Worm (Caenorhabditis elegans) whole organism, early embryonic: Measurements from ENCODE around the gene F11D5.5.

ENCODE experiments used
- B0310.2 ChIP-seq: sonication (generic microtip); optimal IDR thresholded peaks from 2 replicates; lab custom pipeline; 2016; ENCODE audit warnings: mild to moderate bottlenecking, missing genetic modification characterization, missing compliant biosample characterization
- F13C5.2 ChIP-seq: sonication (generic microtip); optimal IDR thresholded peaks from 2 replicates; lab custom pipeline; 2017; ENCODE audit warnings: mild to moderate bottlenecking, missing genetic modification characterization, inconsistent platforms, missing compliant biosample characterization
- aly-1 ChIP-seq: sonication (generic microtip); optimal IDR thresholded peaks from 2 replicates; lab custom pipeline; 2016; ENCODE audit warnings: missing genetic modification characterization, missing compliant biosample characterization
- ama-1 ChIP-seq: fragments of 150-350 bp; optimal IDR thresholded peaks from 2 replicates; lab custom pipeline; 2014
- ceh-13 ChIP-seq: fragments of 200-800 bp; sonication (Bioruptor generic); optimal IDR thresholded peaks from 2 replicates; lab custom pipeline; 2018; ENCODE audit warnings: mild to moderate bottlenecking, missing genetic modification characterization, missing compliant biosample characterization
- ceh-36 ChIP-seq: sonication (generic microtip); optimal IDR thresholded peaks from 2 replicates; lab custom pipeline; 2016; ENCODE audit warnings: missing genetic modification characterization, inconsistent platforms, missing compliant biosample characterization
- ets-7 ChIP-seq: sonication (generic microtip); optimal IDR thresholded peaks from 2 replicates; lab custom pipeline; 2016; ENCODE audit warnings: missing genotype, missing genetic modification characterization, missing compliant biosample characterization
- flt-1 ChIP-seq: fragments of 200-800 bp; sonication (Bioruptor generic); IDR thresholded peaks from 2 replicates; pipeline ENCODE4 v1.3.6; 2022; ENCODE audit warnings: missing genetic modification characterization, missing compliant biosample characterization
- hmbx-1 ChIP-seq: sonication (generic microtip); optimal IDR thresholded peaks from 2 replicates; lab custom pipeline; 2016; ENCODE audit warnings: mild to moderate bottlenecking, missing genetic modification characterization, missing compliant biosample characterization
- hmg-4 ChIP-seq: fragments of 200-800 bp; sonication (Bioruptor generic); optimal IDR thresholded peaks from 2 replicates; lab custom pipeline; 2018; ENCODE audit warnings: mild to moderate bottlenecking, missing genetic modification characterization, missing compliant biosample characterization
- hnd-1 ChIP-seq: sonication (generic microtip); optimal IDR thresholded peaks from 2 replicates; lab custom pipeline; 2016; ENCODE audit warnings: missing genetic modification characterization, missing compliant biosample characterization
- pes-1 ChIP-seq: fragments of 200-800 bp; sonication (Bioruptor generic); IDR thresholded peaks from 2 replicates; pipeline ENCODE4 v1.3.6; 2022; ENCODE audit warnings: missing genetic modification reagents, missing genetic modification characterization, missing compliant biosample characterization
- scrt-1 ChIP-seq: fragments of 200-800 bp; sonication (Bioruptor generic); IDR thresholded peaks from 2 replicates; pipeline ENCODE4 v1.3.6; 2022; ENCODE audit warnings: missing genetic modification characterization, missing compliant biosample characterization
- sea-1 ChIP-seq: fragments of 200-800 bp; sonication (Bioruptor generic); conservative IDR thresholded peaks from 2 replicates; pipeline ENCODE4 v1.3.6; 2022; ENCODE audit warnings: missing genetic modification characterization, missing compliant biosample characterization
- tbx-11 ChIP-seq: fragments of 200-800 bp; sonication (Bioruptor generic); IDR thresholded peaks from 2 replicates; pipeline ENCODE4 v1.3.6; 2022; ENCODE audit warnings: missing genetic modification characterization, missing compliant biosample characterization
- tbx-37 ChIP-seq: fragments of 200-800 bp; sonication (Bioruptor generic); conservative IDR thresholded peaks from 2 replicates; pipeline ENCODE4 v1.3.6; 2022; ENCODE audit warnings: missing genetic modification reagents, missing genetic modification characterization, missing compliant biosample characterization
- tra-4 ChIP-seq: sonication (generic microtip); optimal IDR thresholded peaks from 2 replicates; lab custom pipeline; 2017; ENCODE audit warnings: missing genetic modification characterization, missing compliant biosample characterization

Gene F11D5.5

DNA sequence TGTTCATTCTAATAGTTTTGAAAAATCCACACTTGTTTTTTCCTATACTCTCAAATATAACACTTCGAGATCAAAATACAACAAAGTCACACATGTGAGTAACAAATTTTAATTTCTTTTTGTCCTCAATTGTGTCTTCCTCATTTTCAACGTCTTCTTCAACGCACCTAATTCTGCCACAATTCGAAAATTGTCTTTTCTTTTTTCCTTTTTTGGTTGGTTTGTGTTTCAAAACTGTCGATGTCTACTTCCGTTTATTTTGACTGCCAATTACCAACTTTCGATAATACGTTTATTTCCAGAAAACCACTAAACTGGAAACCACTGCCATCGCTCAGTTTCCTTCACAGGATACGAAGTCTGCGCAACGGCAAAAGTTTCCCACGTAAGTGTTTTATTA is 31.0 kb downstream of the F11D5.5 start, which contains the start of gene F11D5.1:
Gene F11D5.1, plus strand, starts transcription at position 301 of the 400 bp plus-strand sequence.
- TF ChIP-seq tbx-37 (GFP tag; lab: Robert Waterston, UW) (no peak), B0310.2 (tag; lab: Kevin White, UChicago) (no peak), hmbx-1 (tag; lab: Kevin White, UChicago) (no peak), scrt-1 (GFP tag; lab: Robert Waterston, UW) (no peak), ceh-13 (no peak), F13C5.2 (no peak)

DNA sequence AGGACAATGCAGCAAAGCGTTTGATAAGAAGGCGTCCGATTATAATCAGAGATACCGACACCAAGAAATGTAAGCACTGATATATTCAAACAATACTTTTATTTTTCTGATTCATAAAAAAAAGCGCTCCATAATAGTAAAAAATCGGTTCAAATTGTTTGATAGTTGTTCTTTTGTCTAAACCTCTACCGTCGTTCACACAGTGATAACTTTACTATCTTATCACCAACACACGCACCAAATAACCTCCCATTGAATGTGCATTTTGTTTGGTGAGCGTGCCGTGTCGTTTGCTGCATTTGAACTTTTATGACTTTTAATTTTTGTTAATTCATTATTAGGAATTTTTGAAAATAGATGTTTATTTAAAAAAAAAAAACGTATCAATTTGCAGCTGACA is 32.2 kb downstream of the F11D5.5 start:
- TF ChIP-seq B0310.2 (tag; lab: Kevin White, UChicago) = no peak
- TF ChIP-seq hmg-4 (GFP tag; lab: Kevin White, UChicago) = no peak
- TF ChIP-seq pes-1 (GFP tag; lab: Robert Waterston, UW) = no peak
- no peak for TF ChIP-seq sea-1 (GFP tag; lab: Robert Waterston, UW)
- TF ChIP-seq scrt-1 (GFP tag; lab: Robert Waterston, UW) = no peak
- TF ChIP-seq ets-7 (tag; lab: Kevin White, UChicago) = no peak
- no peak for TF ChIP-seq aly-1
- TF ChIP-seq ceh-13 = no peak
- no peak for TF ChIP-seq ceh-36 (tag; lab: Kevin White, UChicago)
- TF ChIP-seq hmbx-1 (tag; lab: Kevin White, UChicago) = no peak
- TF ChIP-seq ama-1 (lab: Kevin White, UChicago) = no peak
- TF ChIP-seq F13C5.2 = no peak
- no peak for TF ChIP-seq hnd-1 (tag; lab: Kevin White, UChicago)
- TF ChIP-seq flt-1 = no peak
- TF ChIP-seq tra-4 (tag; lab: Kevin White, UChicago) = no peak
- TF ChIP-seq tbx-37 (GFP tag; lab: Robert Waterston, UW) = no peak

DNA sequence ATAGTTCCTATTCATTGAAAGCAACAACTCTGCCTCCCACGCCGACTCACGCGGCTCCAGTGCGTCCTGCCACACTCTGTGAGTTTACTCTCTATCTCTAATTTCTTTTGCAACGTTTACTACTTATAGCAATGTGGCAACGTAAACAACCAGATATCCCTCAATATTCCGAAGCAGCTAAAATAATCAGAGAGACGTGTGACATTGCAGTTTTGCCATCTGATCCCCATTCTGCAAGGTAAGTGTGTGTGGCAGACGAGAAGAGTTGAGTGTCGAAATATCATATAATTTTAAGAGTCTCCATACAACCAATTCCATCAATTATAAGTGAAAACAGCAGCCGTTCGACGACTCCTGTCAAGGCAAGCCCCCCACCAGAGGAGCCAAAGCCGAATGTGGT is 38.0 kb downstream of the F11D5.5 start:
- TF ChIP-seq flt-1 (no peak), ama-1 (lab: Kevin White, UChicago) (no peak), ceh-36 (tag; lab: Kevin White, UChicago) (no peak), hmg-4 (GFP tag; lab: Kevin White, UChicago) (no peak), sea-1 (GFP tag; lab: Robert Waterston, UW) (no peak), tra-4 (tag; lab: Kevin White, UChicago) (no peak), B0310.2 (tag; lab: Kevin White, UChicago) (no peak), F13C5.2 (no peak), hnd-1 (tag; lab: Kevin White, UChicago) (no peak), hmbx-1 (tag; lab: Kevin White, UChicago) (no peak)

DNA sequence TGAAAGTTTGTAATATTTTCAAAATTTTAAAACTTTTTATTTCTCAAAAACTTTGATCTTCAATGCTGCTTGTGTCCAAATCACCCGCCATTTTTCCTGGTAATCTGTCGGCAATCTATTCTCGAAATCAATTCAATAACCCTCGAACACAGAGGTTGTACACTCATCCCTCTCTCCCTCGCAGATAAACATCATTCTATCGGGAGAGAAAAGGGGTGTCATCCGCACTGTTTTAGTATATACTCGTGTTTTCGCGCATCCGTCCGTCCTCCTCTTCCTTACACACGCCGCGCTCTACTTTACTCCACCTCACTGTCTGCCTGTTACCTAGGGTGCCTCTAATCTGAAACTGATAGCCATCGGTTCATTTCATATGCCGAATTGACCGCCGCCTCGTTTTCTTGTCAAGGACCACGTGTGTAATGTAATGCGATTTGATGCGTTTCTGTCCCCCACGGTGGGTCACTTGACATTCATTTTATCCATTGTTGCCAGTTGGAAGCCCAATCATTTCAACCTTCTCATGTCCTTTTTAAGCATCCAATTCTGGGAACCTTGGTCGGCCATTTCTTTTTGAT is 41.8 kb downstream of the F11D5.5 start:
- TF ChIP-seq hnd-1 (tag; lab: Kevin White, UChicago) (no peak), hmg-4 (GFP tag; lab: Kevin White, UChicago) (no peak)

DNA sequence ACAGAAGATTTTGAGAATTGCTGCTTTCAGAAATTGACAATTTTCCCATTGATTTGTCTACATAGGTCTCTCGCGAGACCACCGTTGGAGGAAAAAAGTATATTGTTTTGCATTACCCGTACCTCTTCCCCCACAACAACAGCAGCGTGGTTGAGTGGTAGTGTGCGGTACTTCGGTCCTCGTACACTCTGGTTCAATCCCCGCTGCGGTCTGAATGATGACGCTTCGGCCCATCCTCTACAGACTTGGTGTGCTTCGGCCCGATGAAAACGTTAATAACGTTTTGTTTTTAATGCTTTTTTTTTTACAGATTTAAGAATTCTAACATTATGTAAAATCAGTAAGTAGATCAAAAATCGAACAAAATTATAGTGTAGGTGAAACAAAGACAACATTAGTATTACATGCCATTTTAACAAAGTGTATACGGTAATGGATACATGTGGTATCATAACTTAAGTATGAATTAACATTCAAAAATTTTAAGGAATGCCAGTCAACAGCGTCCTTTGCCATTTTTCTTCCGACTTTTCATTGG is 46.1 kb downstream of the F11D5.5 start, which contains the start of gene ZK816.3:
Gene ZK816.3, plus strand, starts transcription at position 488 of the 538 bp plus-strand sequence.
- peak; percentile 69 for TF ChIP-seq B0310.2 (tag; lab: Kevin White, UChicago)
- peak; percentile 83 for TF ChIP-seq ceh-36 (tag; lab: Kevin White, UChicago)
- TF ChIP-seq ets-7 (tag; lab: Kevin White, UChicago) = peak; percentile 41
- TF ChIP-seq hnd-1 (tag; lab: Kevin White, UChicago) = peak; percentile 60
- TF ChIP-seq hmg-4 (GFP tag; lab: Kevin White, UChicago) = peak; percentile 83
- peak; percentile 89 for TF ChIP-seq tbx-11 (GFP tag; lab: Robert Waterston, UW)
- peak; percentile 87 for TF ChIP-seq flt-1
- TF ChIP-seq F13C5.2 = peak; percentile 74
- TF ChIP-seq sea-1 (GFP tag; lab: Robert Waterston, UW) = peak; percentile 90
- TF ChIP-seq scrt-1 (GFP tag; lab: Robert Waterston, UW) = peak; percentile 91
- peak; percentile 82 for TF ChIP-seq aly-1
- TF ChIP-seq tbx-37 (GFP tag; lab: Robert Waterston, UW) = peak; percentile 72
- TF ChIP-seq pes-1 (GFP tag; lab: Robert Waterston, UW) = peak; percentile 89
- TF ChIP-seq hmbx-1 (tag; lab: Kevin White, UChicago) = peak; percentile 23
- TF ChIP-seq ceh-13 = peak; percentile 68
- no peak for TF ChIP-seq ama-1 (lab: Kevin White, UChicago)
- TF ChIP-seq tra-4 (tag; lab: Kevin White, UChicago) = peak; percentile 29

DNA sequence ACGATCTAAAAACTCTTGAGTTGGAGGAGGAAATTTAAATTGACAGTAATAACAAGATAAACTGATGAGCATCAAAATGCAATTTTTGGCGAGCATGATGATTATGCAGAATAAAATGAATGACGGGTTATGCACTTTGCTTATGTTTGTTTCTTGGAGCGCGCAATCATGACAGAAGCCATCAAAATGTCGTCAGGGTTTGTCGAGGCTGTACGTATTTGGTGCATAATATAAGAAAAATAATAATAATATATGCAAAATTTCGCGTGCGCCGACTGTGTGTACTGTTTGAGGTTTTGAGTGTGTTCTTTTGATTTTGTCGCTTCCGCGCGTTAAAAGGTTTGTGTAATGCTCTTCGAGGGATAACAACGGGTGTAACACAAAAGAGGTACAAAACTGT is 48.4 kb downstream of the F11D5.5 start, which contains the start of gene nspg-4:
Gene nspg-4, minus strand, starts transcription at position 101 of the 400 bp plus-strand sequence.
- TF ChIP-seq flt-1 (no peak), aly-1 (no peak), ceh-36 (tag; lab: Kevin White, UChicago) (no peak), B0310.2 (tag; lab: Kevin White, UChicago) (no peak)

DNA sequence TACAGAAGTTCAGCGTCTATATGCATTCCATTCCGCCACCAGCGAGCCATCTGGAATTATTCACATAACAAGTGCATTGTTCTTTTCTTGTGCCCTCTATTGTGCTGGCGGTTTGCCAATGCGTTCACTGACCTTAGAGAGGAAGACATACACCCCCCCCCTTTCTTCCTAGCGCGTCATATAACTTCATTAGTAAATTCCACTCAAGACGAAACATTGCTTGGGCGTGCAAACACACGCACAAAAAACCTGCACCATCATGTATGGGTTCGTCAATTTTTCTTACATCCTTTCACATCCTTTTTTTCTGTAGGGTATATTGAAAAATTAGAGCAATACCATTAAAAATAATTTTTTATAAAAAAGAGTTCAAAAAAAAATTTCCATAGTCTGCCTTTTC is 49.7 kb downstream of the F11D5.5 start, which contains the start of gene ZK816.1:
Gene ZK816.1, plus strand, starts transcription at position 187 of the 400 bp plus-strand sequence.
- TF ChIP-seq pes-1 (GFP tag; lab: Robert Waterston, UW) = no peak
- TF ChIP-seq hnd-1 (tag; lab: Kevin White, UChicago) = no peak
- TF ChIP-seq tra-4 (tag; lab: Kevin White, UChicago) = no peak
- no peak for TF ChIP-seq flt-1
- no peak for TF ChIP-seq F13C5.2
